Worm (Caenorhabditis elegans): Measurements from ENCODE around the gene nhr-9.

DNA sequence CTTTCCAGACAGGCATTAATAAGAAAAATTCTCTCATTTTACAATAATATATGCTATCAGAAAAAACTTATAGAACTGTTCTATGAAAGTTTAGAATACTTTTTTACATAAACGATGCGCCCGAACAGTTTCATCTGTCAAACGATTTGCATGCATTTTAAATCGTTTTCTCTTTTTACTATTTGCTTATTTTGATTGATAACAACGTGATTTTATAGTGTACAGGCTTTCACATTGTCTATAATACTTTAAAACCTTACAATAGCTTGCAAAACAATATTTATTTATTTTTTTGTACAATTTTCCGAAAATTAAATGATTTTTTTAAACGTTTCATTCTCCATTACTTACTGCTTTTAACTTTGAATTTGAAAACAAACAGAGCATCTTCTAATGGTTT lies 49.6 kb upstream of the nhr-9 start, which contains the start of gene R01H2.7:
- no peak for TF ChIP-seq unc-39 (tag; optimal IDR thresholded peaks at IDR 0.05)
- TF ChIP-seq ztf-11 (tag; optimal IDR thresholded peaks at IDR 0.05): no peak
- no peak for TF ChIP-seq peb-1 (tag; optimal IDR thresholded peaks at IDR 0.05)
- TF ChIP-seq snpc-4 (tag; optimal IDR thresholded peaks at IDR 0.05): no peak
- no peak for TF ChIP-seq blmp-1 (tag; optimal IDR thresholded peaks at IDR 0.05; ENCODE audit: insufficient read depth)
- TF ChIP-seq fos-1 (tag; optimal IDR thresholded peaks at IDR 0.05): no peak
- TF ChIP-seq nhr-11 (tag; optimal IDR thresholded peaks at IDR 0.05): no peak
- no peak for TF ChIP-seq Y55F3AM.14 (GFP tag; optimal IDR thresholded peaks at IDR 0.05)
- no peak for TF ChIP-seq lin-13 (GFP tag; optimal IDR thresholded peaks at IDR 0.05)
- TF ChIP-seq zag-1 (tag; optimal IDR thresholded peaks at IDR 0.05): no peak
